Worm (Caenorhabditis elegans): Measurements from ENCODE around the gene Y32F6A.5.

The Y32F6A.5 gene

DNA sequence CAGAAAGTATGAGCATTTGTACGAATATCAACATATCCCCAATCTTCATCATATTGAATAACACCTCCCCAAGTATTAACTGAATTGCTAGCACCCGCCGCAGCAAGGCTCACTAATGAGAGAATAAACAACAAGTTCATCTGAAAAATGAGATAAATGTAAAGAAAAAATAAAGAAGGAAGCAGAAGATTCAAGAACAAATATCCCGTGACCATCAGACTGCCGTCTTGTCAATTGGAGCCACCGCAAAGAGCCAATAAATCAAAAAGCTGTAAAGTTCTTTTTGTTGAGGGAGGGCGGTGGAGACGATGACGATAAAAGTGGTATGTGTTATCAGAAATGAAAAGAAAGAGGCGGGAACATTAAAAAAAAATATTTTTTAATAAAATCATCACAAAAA, at the start of gene Y32F6A.5:
Y32F6A.5 (minus strand) TSS at position 140 of the 400 bp plus-strand sequence.
- no peak for TF ChIP-seq blmp-1 (tag; optimal IDR thresholded peaks at IDR 0.05)
- peak; percentile 25 for TF ChIP-seq rnt-1 (tag; optimal IDR thresholded peaks at IDR 0.05)

DNA sequence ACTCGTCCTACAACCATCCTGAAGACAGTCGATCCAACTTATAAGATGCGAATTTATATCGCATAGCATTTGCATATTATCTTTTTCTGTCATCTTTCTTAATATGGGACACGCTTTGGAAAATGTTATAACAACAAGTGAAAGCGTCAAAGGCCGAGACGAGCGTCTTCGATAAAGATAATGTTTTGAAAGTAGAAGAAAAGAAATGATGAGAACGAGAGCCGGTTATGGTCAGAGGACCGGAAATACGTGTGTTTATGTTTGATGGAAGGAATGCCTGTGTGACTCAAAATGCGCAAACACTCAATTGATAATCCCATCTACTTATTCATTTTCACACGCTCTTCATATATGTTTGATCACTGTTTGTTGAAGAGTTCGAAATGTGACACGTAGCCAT, 49.6 kb upstream of the Y32F6A.5 start, which contains the start of gene C35A5.11:
C35A5.11 (minus strand) TSS at position 101 of the 400 bp plus-strand sequence.
- TF ChIP-seq blmp-1 (tag; optimal IDR thresholded peaks at IDR 0.05) (peak; percentile 66), egl-27 (tag; optimal IDR thresholded peaks at IDR 0.05) (no peak), dpl-1 (GFP tag; optimal IDR thresholded peaks at IDR 0.05) (no peak)

DNA sequence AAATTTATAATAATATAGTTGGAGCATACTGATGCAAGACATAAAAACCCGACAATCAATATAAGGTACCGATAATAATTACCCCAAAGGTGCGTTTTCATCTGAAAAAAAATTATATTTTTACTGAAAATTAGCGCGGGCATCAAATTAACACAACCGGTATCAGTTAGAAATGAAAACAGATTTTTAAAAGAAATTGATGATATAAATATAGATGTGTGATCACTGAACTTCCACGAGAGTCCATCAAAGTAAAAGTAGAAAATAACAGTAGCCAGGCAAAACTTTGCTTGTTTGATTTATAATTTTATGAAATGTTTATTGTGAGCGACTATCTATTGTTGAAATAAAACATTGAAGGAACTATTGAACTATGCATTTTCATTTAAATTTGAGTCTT, 47.9 kb upstream of the Y32F6A.5 start, which contains the start of gene C35A5.3:
C35A5.3 (minus strand) TSS at position 101 of the 400 bp plus-strand sequence.
- no peak for TF ChIP-seq Y116A8C.19 (tag; optimal IDR thresholded peaks at IDR 0.05; ENCODE audit: borderline replicate concordance)
- no peak for TF ChIP-seq nhr-90 (tag; optimal IDR thresholded peaks at IDR 0.05; ENCODE audit: poor library complexity)
- TF ChIP-seq mef-2 (tag; optimal IDR thresholded peaks at IDR 0.05), result no peak
- no peak for TF ChIP-seq fkh-8 (tag; optimal IDR thresholded peaks at IDR 0.05)
- no peak for TF ChIP-seq nhr-85 (tag)
- TF ChIP-seq nhr-20 (tag; optimal IDR thresholded peaks at IDR 0.05), result no peak
- no peak for TF ChIP-seq aha-1 (tag; optimal IDR thresholded peaks at IDR 0.05)
- no peak for TF ChIP-seq blmp-1 (tag; optimal IDR thresholded peaks at IDR 0.05)
- no peak for TF ChIP-seq lin-14 (GFP tag; optimal IDR thresholded peaks at IDR 0.05)
- TF ChIP-seq ama-1 (optimal IDR thresholded peaks at IDR 0.05), result no peak

DNA sequence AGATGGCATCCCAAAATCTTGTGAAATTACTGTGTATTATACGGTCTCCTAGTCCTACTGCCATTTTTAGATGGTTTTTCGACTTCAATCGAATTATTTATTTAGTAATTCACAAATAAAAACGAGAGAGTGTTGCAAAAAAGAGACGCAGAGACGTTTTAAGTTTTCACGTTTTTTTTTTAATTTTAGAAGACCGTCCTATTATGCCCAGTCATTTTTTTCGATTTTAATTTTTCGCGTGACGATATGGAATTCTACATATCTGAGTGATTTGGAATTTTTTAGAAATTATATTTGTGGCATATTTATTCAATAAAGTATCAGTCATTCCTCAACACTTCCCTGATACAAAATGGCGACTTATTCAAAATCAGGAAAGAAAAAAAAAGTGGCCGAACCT, 43.3 kb upstream of the Y32F6A.5 start, which contains the start of gene C35A5.4:
C35A5.4 (plus strand) TSS at position 301 of the 400 bp plus-strand sequence.
- no peak for TF ChIP-seq grh-1 (GFP tag; IDR thresholded peaks at IDR 0.05)

DNA sequence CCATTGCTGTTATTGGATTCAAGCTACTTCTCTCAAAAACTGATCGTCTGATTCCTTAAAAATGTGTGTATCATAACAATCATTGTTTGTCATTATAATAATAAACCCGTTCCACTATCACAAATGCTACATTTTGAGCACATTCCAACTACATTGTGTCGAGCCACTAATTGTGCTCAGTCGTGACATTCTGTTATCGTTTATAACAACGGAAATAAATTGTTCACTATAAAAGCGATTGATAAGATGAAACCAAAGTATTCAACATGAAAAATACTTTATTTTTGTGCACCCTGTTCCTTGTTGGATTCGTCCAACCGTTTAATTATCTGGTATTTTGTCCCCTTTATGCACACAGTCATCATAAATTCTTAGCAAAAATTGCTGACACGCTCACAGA, 39.7 kb upstream of the Y32F6A.5 start, which contains the start of gene ugt-33:
ugt-33 (plus strand) TSS at position 260 of the 400 bp plus-strand sequence.
- TF ChIP-seq mab-9 (GFP tag; IDR thresholded peaks at IDR 0.05), result no peak
- peak; percentile 57 for TF ChIP-seq elt-2 (tag; optimal IDR thresholded peaks at IDR 0.05)
- TF ChIP-seq ztf-11 (tag; optimal IDR thresholded peaks at IDR 0.05), result no peak
- TF ChIP-seq lin-35 (GFP tag; optimal IDR thresholded peaks at IDR 0.05), result peak in 1 of 2 experiments; percentile 24
- no peak for TF ChIP-seq zag-1 (tag; optimal IDR thresholded peaks at IDR 0.05)
- TF ChIP-seq ztf-4 (tag; optimal IDR thresholded peaks at IDR 0.05), result no peak
- no peak for TF ChIP-seq pag-3 (tag; optimal IDR thresholded peaks at IDR 0.05; ENCODE audit: borderline replicate concordance, insufficient read depth)

DNA sequence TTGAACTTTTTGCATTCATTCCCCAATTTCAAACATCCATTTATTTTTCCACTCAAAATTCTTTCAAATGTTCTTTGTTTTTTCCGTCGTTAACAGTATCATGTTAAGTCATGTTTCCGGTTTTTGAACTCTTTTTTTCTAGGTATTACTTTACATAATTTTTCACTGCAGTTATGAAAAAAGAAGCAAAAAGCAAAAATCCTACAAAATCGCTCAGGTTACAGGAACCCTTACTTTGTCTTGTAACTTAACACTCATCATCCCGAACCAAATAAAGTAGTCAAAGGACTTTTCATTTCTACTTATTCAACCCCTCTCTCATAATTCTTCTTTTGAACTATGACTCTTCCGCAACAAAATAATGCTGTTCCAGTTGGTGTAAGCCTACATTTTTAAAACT, 38.0 kb upstream of the Y32F6A.5 start, which contains the start of gene aqp-5:
aqp-5 (plus strand) TSS at position 301 of the 400 bp plus-strand sequence.
- TF ChIP-seq efl-1 (optimal IDR thresholded peaks at IDR 0.05), result no peak
- TF ChIP-seq efl-1 (GFP tag; optimal IDR thresholded peaks at IDR 0.05 in 1 of 2), result no peak
- TF ChIP-seq fkh-4 (tag; optimal IDR thresholded peaks at IDR 0.05; ENCODE audit: borderline replicate concordance), result no peak
- TF ChIP-seq nhr-28 (tag; optimal IDR thresholded peaks at IDR 0.05), result no peak

DNA sequence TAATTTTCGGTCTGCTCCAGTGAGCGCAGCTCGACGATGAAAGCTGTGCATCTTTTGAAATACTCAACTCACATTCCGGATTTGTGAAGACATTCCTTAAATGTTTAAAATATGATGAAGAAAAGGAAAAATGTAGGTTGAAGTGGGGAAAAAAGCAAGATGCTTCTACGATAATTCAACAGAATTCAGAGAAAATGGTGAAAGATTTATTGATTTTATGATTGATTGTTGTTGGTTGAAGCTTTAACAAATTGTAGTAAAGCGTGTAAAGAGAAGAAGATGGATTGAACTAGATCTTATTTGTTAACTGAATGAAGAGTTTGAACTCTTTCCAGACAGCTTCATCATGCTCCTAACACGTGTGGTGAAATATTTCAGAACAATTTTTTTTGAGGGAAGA, 36.6 kb upstream of the Y32F6A.5 start, which contains the start of gene ncx-5:
ncx-5 (minus strand) TSS at position 101 of the 400 bp plus-strand sequence.
- TF ChIP-seq efl-1 (optimal IDR thresholded peaks at IDR 0.05), result no peak
- TF ChIP-seq efl-1 (GFP tag; optimal IDR thresholded peaks at IDR 0.05 in 1 of 2), result no peak
- TF ChIP-seq xbp-1 (tag; optimal IDR thresholded peaks at IDR 0.05), result no peak
- no peak for TF ChIP-seq F16B12.6 (tag; optimal IDR thresholded peaks at IDR 0.05)
- no peak for TF ChIP-seq lin-13 (GFP tag; optimal IDR thresholded peaks at IDR 0.05)

DNA sequence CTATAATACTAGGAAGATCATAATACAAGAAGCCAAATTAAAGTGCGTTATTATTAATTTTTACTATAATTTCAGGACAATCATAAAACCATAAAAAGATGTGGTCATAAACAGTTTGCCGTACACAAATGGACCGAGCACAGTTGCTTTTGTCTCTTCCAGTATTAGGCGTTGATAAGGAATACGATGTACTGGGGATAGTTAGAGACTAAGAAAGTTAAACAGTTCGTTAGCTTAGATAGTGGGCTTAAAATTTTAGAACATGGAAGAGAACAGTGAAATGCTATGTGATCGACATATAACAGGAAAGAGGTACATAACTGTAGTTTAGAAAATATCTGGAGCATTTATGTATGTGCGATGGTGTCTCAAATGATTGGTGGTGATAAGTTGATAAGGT, 32.0 kb upstream of the Y32F6A.5 start:
- no peak for TF ChIP-seq C04F5.9 (tag; optimal IDR thresholded peaks at IDR 0.05)
- TF ChIP-seq mep-1 (tag; optimal IDR thresholded peaks at IDR 0.05), result no peak
- no peak for TF ChIP-seq xbp-1 (tag; optimal IDR thresholded peaks at IDR 0.05)
- TF ChIP-seq elt-2 (tag; optimal IDR thresholded peaks at IDR 0.05), result peak; percentile 45
- no peak for TF ChIP-seq lin-14 (GFP tag; optimal IDR thresholded peaks at IDR 0.05)
- TF ChIP-seq swsn-7 (tag; optimal IDR thresholded peaks at IDR 0.05), result no peak

All from whole organism, L1 larva.